Fruit fly (Drosophila melanogaster): ENCODE results near the gene RpS4.

- TF ChIP-seq pan (optimal IDR thresholded peaks at IDR 0.05) = no peak
- no peak for TF ChIP-seq EcR (GFP tag; optimal IDR thresholded peaks at IDR 0.05)
- no peak for TF ChIP-seq usp (GFP tag; optimal IDR thresholded peaks at IDR 0.05)
- no peak for TF ChIP-seq CG8478 (optimal IDR thresholded peaks at IDR 0.05)
Measured at dm6 chr3L:13017803-13018324, 23.7 kb upstream of the RpS4 start, which contains the start of the genes mRpL20 and Icmt.
